Worm (Caenorhabditis elegans) whole organism, L4/young adult: ENCODE data around the gene cey-4.

Experiments used
- W03F9.2 ChIP-seq: fragments of 150-350 bp; optimal IDR thresholded peaks from 2 replicates; lab custom pipeline; 2014; ENCODE audit warnings: missing biosample characterization, missing genetic modification characterization
- dao-5 ChIP-seq: sonication (generic microtip); optimal IDR thresholded peaks from 2 replicates; lab custom pipeline; 2016; ENCODE audit warnings: missing genotype, missing genetic modification characterization, moderate library complexity, missing compliant biosample characterization
- him-1 ChIP-seq: sonication (generic microtip); optimal IDR thresholded peaks from 2 replicates; lab custom pipeline; 2016; ENCODE audit warnings: missing genotype, missing genetic modification reagents, missing genetic modification characterization, missing compliant biosample characterization

DNA sequence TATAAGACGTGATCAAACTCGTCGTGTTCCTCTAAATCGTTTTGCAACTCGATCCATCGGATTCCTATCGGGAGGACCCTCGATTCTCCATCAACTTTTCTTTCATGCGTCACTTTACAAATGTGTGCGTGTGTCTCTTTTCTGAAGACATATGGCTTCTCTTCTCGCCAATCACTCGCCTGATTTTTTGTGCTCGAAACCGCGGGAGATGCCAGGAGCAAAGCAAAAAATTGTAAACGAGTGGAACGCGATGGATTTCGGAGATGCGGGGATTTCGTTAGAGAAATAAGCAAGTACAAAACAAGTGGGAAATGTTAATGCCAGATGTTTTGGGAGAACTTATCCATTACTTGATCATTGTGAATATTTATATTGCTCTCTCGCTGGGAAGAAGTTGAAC, 44.3 kb downstream of the cey-4 start:
- no peak for TF ChIP-seq him-1 (tag; lab: Kevin White, UChicago)
- TF ChIP-seq W03F9.2, result no peak
- TF ChIP-seq dao-5, result no peak
